Fruit fly (Drosophila melanogaster): ENCODE data around the gene CG33271.
"Not testable (repeated sequence)": the region's sequence is repeated elsewhere in the genome, so short reads cannot be mapped to it uniquely, and the experiment has no call there.

DNA sequence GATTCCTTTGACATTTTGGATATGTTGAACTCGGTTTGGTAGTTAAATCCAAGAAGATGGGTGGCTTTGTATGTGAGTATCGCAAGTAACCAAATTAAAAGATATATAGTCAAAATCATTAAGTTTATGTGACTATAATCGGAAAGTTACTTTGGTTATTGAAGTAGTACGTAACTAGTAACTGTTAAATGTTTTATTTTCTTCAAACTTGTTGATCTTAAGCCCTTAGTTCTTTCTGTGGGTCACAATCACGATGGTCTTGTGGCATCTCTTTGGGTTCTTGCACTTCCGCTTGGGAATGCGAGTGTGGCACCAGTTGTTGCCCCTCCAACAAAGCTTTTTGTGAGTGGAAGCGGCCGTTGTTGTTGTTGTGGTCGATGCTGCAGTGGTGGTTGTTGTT is 351 bp downstream of the CG33271 start, which contains the start of gene CG33489:
- not testable (repeated sequence) for TF ChIP-seq CTCF, CG8478 (optimal IDR thresholded peaks at IDR 0.05)
